Worm (Caenorhabditis elegans): ENCODE data around the gene C44C10.11.

DNA sequence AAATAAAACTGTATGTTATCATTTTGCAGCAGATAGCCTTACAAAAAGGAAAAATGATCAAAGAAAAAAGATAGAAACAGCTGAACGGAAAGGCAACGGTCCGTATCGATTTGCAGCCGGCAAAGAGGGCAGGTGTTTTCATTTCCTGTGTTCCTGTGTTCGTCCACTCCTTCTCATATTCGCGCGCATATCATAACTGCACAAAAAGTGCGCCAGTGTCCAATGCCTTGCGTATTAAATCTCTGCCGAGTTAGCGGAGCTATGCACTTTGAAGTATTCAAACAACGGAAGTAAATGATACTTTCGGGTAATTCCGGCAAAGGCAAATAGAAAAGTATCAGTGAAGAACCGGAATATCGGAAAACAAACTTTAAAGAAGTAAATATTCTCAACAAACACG, 47.6 kb downstream of the C44C10.11 start:
- no peak for TF ChIP-seq Y53G8AR.9 (GFP tag; conservative IDR thresholded peaks at IDR 0.05)
- no peak for TF ChIP-seq ama-1 (optimal IDR thresholded peaks at IDR 0.05)
- TF ChIP-seq ama-1 (GFP tag; optimal IDR thresholded peaks at IDR 0.05), result no peak

All from whole organism, young adult.